Worm (Caenorhabditis elegans) whole organism, L2 larva: ENCODE results near the gene W08G11.5.

Experiments
- aly-2 ChIP-seq: fragments of 150-350 bp; optimal IDR thresholded peaks from 2 replicates; lab custom pipeline; 2014; ENCODE audit warnings: missing biosample characterization, missing genetic modification characterization
- ceh-82 ChIP-seq: fragments of 150-350 bp; optimal IDR thresholded peaks from 2 replicates; lab custom pipeline; 2014; ENCODE audit warnings: missing biosample characterization, missing genetic modification characterization
- fos-1 ChIP-seq: fragments of 150-350 bp; optimal IDR thresholded peaks from 2 replicates; lab custom pipeline; 2014; ENCODE audit warnings: missing biosample characterization, missing genetic modification characterization
- nhr-21 ChIP-seq: fragments of 150-350 bp; optimal IDR thresholded peaks from 2 replicates; lab custom pipeline; 2014; ENCODE audit warnings: missing biosample characterization, missing genetic modification characterization
- nhr-23 ChIP-seq: fragments of 150-350 bp; optimal IDR thresholded peaks from 2 replicates; lab custom pipeline; 2014; ENCODE audit warnings: missing biosample characterization, missing genetic modification reagents, missing genetic modification characterization
- nhr-237 ChIP-seq: fragments of 150-350 bp; optimal IDR thresholded peaks from 2 replicates; lab custom pipeline; 2014; ENCODE audit warnings: missing biosample characterization, missing genetic modification characterization
- snpc-4 ChIP-seq: fragments of 150-350 bp; optimal IDR thresholded peaks from 2 replicates; lab custom pipeline; 2014; ENCODE audit warnings: missing biosample characterization, missing genetic modification characterization
- ztf-11 ChIP-seq: sonication (generic microtip); optimal IDR thresholded peaks from 2 replicates; lab custom pipeline; 2017; ENCODE audit warnings: missing biosample characterization, missing genetic modification characterization

DNA sequence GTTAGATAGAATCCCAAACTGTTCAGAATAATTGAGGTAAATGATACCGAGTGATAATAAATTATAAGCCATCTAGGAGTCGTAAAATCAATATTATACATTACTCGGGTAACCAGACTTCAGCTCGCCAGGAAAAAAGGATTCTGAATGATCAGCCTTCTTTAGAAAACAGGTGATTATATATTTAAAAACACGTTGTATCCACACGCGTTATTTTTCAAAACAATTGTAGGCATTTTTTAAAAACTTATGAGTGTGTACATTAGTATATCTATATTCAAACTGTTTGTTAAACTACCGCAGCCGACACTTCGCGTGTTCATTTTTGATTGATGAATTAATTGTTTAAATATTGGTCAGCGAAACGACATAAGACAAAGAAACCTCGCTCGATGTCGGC, 42.0 kb upstream of the W08G11.5 start, which contains the start of gene sri-65:
- TF ChIP-seq nhr-23 (tag; lab: Kevin White, UChicago) (no peak), nhr-21 (tag; lab: Kevin White, UChicago) (no peak), aly-2 (tag; lab: Kevin White, UChicago) (no peak), snpc-4 (tag; lab: Kevin White, UChicago) (no peak), ztf-11 (tag; lab: Kevin White, UChicago) (no peak), ceh-82 (tag; lab: Kevin White, UChicago) (no peak), nhr-237 (tag; lab: Kevin White, UChicago) (no peak), fos-1 (no peak)
